Worm (Caenorhabditis elegans) whole organism, mixed stage, embryonic: ENCODE measurements around the gene Y37E11B.10.

Experiments used
- M03D4.4 ChIP-seq: sonication (generic microtip); optimal IDR thresholded peaks from 2 replicates; lab custom pipeline; 2017; ENCODE audit warnings: mild to moderate bottlenecking, missing genetic modification characterization, missing compliant biosample characterization
- bed-3 ChIP-seq: fragments of 200-800 bp; sonication (Bioruptor generic); optimal IDR thresholded peaks from 3 replicates; lab custom pipeline; 2018; ENCODE audit warnings: mild to moderate bottlenecking, missing genetic modification characterization, moderate library complexity, missing compliant biosample characterization
- blmp-1 ChIP-seq: fragments of 150-350 bp; optimal IDR thresholded peaks from 2 replicates; lab custom pipeline; 2014; ENCODE audit warnings: missing biosample characterization, missing genetic modification characterization
- ceh-43 ChIP-seq: fragments of 200-800 bp; sonication (Bioruptor generic); optimal IDR thresholded peaks from 2 replicates; lab custom pipeline; 2018; ENCODE audit warnings: mild to moderate bottlenecking, missing genetic modification characterization, moderate library complexity, missing compliant biosample characterization
- ceh-83 ChIP-seq: fragments of 200-800 bp; sonication (Bioruptor generic); optimal IDR thresholded peaks from 2 replicates; lab custom pipeline; 2018; ENCODE audit warnings: mild to moderate bottlenecking, missing genetic modification characterization, missing compliant biosample characterization
- cnd-1 ChIP-seq: fragments of 200-800 bp; sonication (Bioruptor generic); optimal IDR thresholded peaks from 2 replicates; lab custom pipeline; 2018; ENCODE audit warnings: mild to moderate bottlenecking, missing genetic modification characterization, missing compliant biosample characterization
- drap-1 ChIP-seq: fragments of 200-800 bp; sonication (Bioruptor generic); optimal IDR thresholded peaks from 3 replicates; lab custom pipeline; 2018; ENCODE audit warnings: mild to moderate bottlenecking, missing genetic modification characterization, missing compliant biosample characterization
- elt-1 ChIP-seq: sonication (generic microtip); optimal IDR thresholded peaks from 2 replicates; lab custom pipeline; 2017; ENCODE audit warnings: missing genetic modification characterization, mild to moderate bottlenecking, missing compliant biosample characterization, antibody characterized with exemption, moderate library complexity, borderline replicate concordance; ENCODE audit not compliant: insufficient read depth
- elt-3 ChIP-seq: fragments of 150-350 bp; optimal IDR thresholded peaks from 2 replicates; lab custom pipeline; 2014; ENCODE audit warnings: missing biosample characterization, missing genetic modification characterization
- ham-2 ChIP-seq: fragments of 200-800 bp; sonication (Bioruptor generic); optimal IDR thresholded peaks from 2 replicates; lab custom pipeline; 2018; ENCODE audit warnings: mild to moderate bottlenecking, missing genetic modification characterization, missing compliant biosample characterization
- hlh-1 ChIP-seq: fragments of 150-350 bp; optimal IDR thresholded peaks from 2 replicates; lab custom pipeline; 2014; ENCODE audit warnings: missing biosample characterization, missing genetic modification reagents, missing genetic modification characterization
- lin-32 ChIP-seq: fragments of 200-800 bp; sonication (Bioruptor generic); optimal IDR thresholded peaks from 2 replicates; lab custom pipeline; 2018; ENCODE audit warnings: mild to moderate bottlenecking, missing genetic modification characterization, missing compliant biosample characterization
- lsy-2 ChIP-seq: fragments of 150-350 bp; optimal IDR thresholded peaks from 2 replicates; lab custom pipeline; 2014; ENCODE audit warnings: missing biosample characterization, missing genetic modification characterization
- mab-5 ChIP-seq: fragments of 150-350 bp; optimal IDR thresholded peaks from 2 replicates; lab custom pipeline; 2014; ENCODE audit warnings: missing biosample characterization, missing genetic modification characterization
- mep-1 ChIP-seq: fragments of 150-350 bp; optimal IDR thresholded peaks from 2 replicates; lab custom pipeline; 2017; ENCODE audit warnings: missing biosample characterization, missing genetic modification reagents, missing genetic modification characterization, inconsistent platforms
- mls-2 ChIP-seq: sonication (generic microtip); optimal IDR thresholded peaks from 2 replicates; lab custom pipeline; 2016; ENCODE audit warnings: mild to moderate bottlenecking, missing genetic modification characterization, moderate library complexity, missing compliant biosample characterization
- nhr-12 ChIP-seq: fragments of 150-350 bp; optimal IDR thresholded peaks from 2 replicates; lab custom pipeline; 2014; ENCODE audit warnings: missing biosample characterization, missing genetic modification characterization
- nhr-237 ChIP-seq: fragments of 150-350 bp; optimal IDR thresholded peaks from 2 replicates; lab custom pipeline; 2014; ENCODE audit warnings: missing biosample characterization, missing genetic modification characterization
- pha-4 ChIP-seq: fragments of 150-350 bp; optimal IDR thresholded peaks from 2 replicates; lab custom pipeline; 2018; ENCODE audit warnings: missing biosample characterization, missing genetic modification reagents, missing genetic modification characterization
- sem-2 ChIP-seq: fragments of 200-800 bp; sonication (Bioruptor generic); optimal IDR thresholded peaks from 2 replicates; lab custom pipeline; 2018; ENCODE audit warnings: mild to moderate bottlenecking, missing genetic modification characterization, missing compliant biosample characterization
- snpc-4 ChIP-seq: fragments of 150-350 bp; optimal IDR thresholded peaks from 2 replicates; lab custom pipeline; 2014; ENCODE audit warnings: missing biosample characterization, missing genetic modification characterization
- sptf-1 ChIP-seq: sonication (generic microtip); optimal IDR thresholded peaks from 2 replicates; lab custom pipeline; 2017; ENCODE audit warnings: mild to moderate bottlenecking, missing genetic modification characterization, moderate library complexity, missing compliant biosample characterization
- tbx-8 ChIP-seq: fragments of 200-800 bp; sonication (Bioruptor generic); optimal IDR thresholded peaks from 2 replicates; lab custom pipeline; 2018; ENCODE audit warnings: mild to moderate bottlenecking, missing genetic modification characterization, moderate library complexity, missing compliant biosample characterization
- unc-120 ChIP-seq: sonication (generic microtip); optimal IDR thresholded peaks from 2 replicates; lab custom pipeline; 2017; ENCODE audit warnings: missing genetic modification characterization, missing compliant biosample characterization; ENCODE audit not compliant: poor library complexity, severe bottlenecking
- unc-39 ChIP-seq: fragments of 150-350 bp; optimal IDR thresholded peaks from 2 replicates; lab custom pipeline; 2014; ENCODE audit warnings: missing biosample characterization, missing genetic modification characterization
- ztf-11 ChIP-seq: fragments of 150-350 bp; optimal IDR thresholded peaks from 2 replicates; lab custom pipeline; 2014; ENCODE audit warnings: missing biosample characterization, missing genetic modification characterization

The Y37E11B.10 gene

DNA sequence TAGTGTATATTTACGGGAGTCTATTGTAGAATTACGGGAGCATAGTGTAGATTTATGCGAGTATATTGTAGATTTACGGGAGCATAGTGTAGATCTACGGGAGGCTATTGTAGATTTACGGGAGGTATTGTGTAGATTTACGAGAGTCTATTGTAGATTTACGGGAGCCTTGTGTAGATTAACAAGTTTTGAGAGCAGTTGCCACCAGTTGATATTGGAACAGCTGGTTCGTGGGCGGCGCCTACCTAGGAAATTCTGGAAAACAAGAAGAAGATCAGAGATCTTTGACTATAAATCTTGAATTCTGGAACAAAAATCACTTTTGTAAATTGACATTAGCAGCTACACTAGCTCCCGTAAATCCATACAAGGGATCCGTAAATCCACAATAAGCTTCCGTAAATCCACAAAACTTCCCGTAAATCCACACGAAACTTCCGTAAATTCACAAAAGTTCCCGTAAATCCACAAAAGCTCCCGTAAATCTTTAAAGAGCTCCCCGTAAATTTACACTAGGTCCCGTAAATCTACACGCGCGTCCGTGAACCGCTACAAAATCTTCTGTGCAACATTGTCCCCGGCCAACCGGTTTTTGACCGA lies 46.6 kb upstream of the Y37E11B.10 start:
- TF ChIP-seq lsy-2 (tag; lab: Kevin White, UChicago) (no peak), hlh-1 (tag; lab: Kevin White, UChicago) (peak; percentile 4)
- TF ChIP-seq, all 35 proteins: peak for 1

DNA sequence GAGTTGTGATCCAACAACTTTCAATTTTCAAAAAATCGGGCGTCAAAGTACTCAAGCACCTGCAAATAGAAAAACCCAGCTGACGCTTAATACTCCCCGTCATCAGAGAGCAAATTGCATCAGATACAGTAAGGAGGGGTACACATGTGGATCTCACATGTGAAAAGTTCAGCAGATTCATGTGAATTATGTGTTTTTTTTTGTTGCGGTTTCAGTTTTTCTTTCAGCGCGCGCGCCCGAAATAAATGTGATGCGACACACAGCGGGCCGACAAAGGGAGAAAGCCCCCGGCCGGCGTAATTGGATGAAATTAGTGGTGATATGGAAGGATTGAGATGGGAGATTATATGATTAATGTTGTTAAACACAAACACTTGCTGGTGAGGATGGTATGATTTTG lies 46.0 kb upstream of the Y37E11B.10 start:
- TF ChIP-seq hlh-1 (tag; lab: Kevin White, UChicago): no peak

DNA sequence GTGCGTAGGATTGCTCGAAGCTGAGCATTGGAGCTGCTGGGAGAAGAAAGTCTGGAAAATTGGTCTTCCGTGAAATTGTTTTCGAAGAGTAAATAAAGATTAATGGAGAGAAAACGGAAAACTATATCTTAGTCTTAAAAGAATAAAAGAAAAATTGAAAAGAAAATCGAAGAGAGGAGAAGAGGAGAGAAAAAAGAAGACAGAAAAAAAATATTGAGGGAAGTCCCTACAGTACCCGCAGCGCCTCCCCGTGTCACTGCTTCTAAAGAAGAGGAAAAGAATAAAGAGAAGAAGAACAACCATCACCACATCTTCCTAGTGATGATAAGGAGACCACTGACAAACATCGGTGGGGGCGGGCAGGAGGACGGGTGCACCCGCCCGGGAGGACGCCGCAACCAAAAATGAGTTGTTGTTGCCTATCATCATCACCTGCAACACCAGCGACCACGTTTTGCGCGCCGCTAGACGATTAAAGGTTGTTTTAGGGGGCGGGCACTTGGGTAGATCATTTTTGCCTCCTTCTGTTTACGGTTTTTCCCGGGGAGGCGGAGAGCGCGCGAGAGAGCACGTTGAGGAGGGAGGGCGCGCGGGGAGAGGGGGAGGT lies 42.5 kb upstream of the Y37E11B.10 start, which contains the start of gene CC8.2:
CC8.2 (minus strand) TSS at position 51 of the 607 bp plus-strand sequence.
- TF ChIP-seq sem-2 (GFP tag; lab: Kevin White, UChicago): no peak
- no peak for TF ChIP-seq snpc-4 (tag; lab: Kevin White, UChicago)
- no peak for TF ChIP-seq mab-5 (tag; lab: Kevin White, UChicago)
- TF ChIP-seq lin-32 (GFP tag; lab: Kevin White, UChicago): no peak
- TF ChIP-seq M03D4.4 (tag; lab: Kevin White, UChicago): peak; percentile 6
- TF ChIP-seq ham-2 (GFP tag; lab: Kevin White, UChicago): peak; percentile 15
- TF ChIP-seq nhr-237 (tag; lab: Kevin White, UChicago): no peak
- TF ChIP-seq ceh-43 (GFP tag; lab: Kevin White, UChicago): no peak
- no peak for TF ChIP-seq ztf-11 (tag; lab: Kevin White, UChicago)

DNA sequence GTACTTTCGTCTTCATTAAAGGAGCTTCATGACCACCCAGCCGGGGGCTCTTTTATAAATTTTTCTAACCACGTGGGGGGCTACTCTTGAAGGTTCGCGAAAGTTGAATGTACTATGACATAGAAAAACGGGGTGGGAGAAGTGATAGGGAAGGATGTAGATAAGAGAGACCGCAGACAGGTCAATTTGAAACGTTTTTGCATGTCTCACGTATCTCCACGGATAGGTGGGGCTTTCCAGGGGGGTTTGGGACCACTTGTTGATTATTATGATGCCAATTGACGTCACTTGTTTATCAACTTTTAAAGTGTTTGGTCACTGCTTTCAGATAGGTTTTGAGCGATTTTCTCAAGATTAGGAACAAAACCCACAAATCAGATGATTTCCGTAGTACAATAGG lies 41.3 kb upstream of the Y37E11B.10 start:
- peak; percentile 52 for TF ChIP-seq hlh-1 (tag; lab: Kevin White, UChicago)
- no peak for TF ChIP-seq unc-39 (tag; lab: Kevin White, UChicago)
- TF ChIP-seq unc-120 (tag; lab: Kevin White, UChicago): peak; percentile 59
- no peak for TF ChIP-seq sem-2 (GFP tag; lab: Kevin White, UChicago)

DNA sequence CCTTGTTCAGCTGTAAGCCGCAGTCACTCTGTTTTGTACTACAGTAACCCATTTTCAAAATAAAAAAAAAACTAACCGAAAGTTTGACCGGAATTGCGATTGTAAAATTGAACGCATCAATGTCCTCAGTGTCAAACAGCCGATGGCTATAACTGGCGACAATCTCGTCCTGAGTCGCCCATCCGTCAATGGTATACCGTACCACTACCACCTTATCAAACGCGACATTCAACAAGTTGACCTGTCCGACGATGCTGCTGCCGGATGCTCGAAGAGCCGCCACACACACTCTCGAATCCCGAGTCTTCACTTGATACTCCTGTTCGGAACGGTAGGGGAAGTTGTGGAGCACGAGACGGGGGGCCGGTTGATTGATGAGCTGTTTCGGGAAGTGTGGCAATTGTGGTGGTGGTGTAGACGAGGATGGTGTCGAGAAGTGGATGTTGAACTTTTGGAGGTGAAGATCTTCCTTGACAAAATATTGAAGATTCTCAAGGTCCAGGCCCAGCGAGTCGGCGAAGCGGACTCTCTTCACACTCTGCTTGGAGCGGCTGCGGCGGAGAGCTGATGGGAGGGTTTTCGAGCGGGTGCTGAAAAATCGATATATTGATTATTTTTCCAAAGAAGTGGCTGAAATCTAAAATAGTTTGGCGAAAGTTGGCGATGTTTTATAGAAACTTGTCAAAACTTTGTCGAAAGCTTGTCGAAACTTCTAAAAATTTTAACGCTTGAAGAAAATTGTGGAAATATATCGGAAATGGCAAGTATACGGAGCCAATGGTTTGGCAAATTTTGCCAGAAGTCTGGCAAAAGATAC lies 40.3 kb upstream of the Y37E11B.10 start:
- TF ChIP-seq tbx-8 (GFP tag; lab: Kevin White, UChicago) (no peak), ceh-83 (no peak), mab-5 (tag; lab: Kevin White, UChicago) (no peak), unc-120 (tag; lab: Kevin White, UChicago) (no peak), mls-2 (no peak), lin-32 (GFP tag; lab: Kevin White, UChicago) (no peak), nhr-237 (tag; lab: Kevin White, UChicago) (no peak), sptf-1 (tag; lab: Kevin White, UChicago) (no peak), blmp-1 (tag; lab: Kevin White, UChicago) (no peak), elt-1 (tag; lab: Kevin White, UChicago) (no peak), nhr-12 (tag; lab: Kevin White, UChicago) (no peak), bed-3 (no peak), elt-3 (tag; lab: Kevin White, UChicago) (no peak), pha-4 (no peak), unc-39 (tag; lab: Kevin White, UChicago) (no peak), ham-2 (GFP tag; lab: Kevin White, UChicago) (no peak), drap-1 (no peak)

DNA sequence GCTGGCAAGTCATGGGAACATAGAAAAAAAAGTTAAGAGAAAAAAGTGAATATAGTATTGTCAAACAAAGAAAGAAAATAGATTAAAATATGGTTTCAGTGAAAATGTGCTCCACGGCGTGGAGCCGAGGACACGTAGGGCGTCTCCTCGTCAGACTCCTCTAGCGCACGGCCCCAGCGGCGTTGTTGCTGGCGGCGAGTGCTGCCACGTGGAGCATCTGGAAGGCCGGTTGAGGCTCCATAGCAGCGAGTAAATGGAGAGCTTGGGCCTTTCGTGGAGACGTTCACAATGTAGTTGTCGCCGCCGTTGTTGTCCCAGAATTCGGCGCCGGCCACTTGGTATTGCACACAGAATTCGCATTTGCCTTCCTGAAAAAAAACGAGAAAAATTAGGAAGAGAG lies 39.2 kb upstream of the Y37E11B.10 start:
- no peak for TF ChIP-seq drap-1
- TF ChIP-seq tbx-8 (GFP tag; lab: Kevin White, UChicago): no peak
- TF ChIP-seq elt-3 (tag; lab: Kevin White, UChicago): no peak
- no peak for TF ChIP-seq sem-2 (GFP tag; lab: Kevin White, UChicago)
- TF ChIP-seq mls-2: no peak
- no peak for TF ChIP-seq cnd-1 (tag; lab: Kevin White, UChicago)
- no peak for TF ChIP-seq lin-32 (GFP tag; lab: Kevin White, UChicago)
- no peak for TF ChIP-seq mep-1
